Worm (Caenorhabditis elegans): ENCODE measurements around the gene srx-104.

- no peak for TF ChIP-seq him-1 (tag; optimal IDR thresholded peaks at IDR 0.05)
- TF ChIP-seq chd-7 (tag; optimal IDR thresholded peaks at IDR 0.05) = no peak
Observed at ce11 chrII:3699591-3699990, at the start of gene srx-104.

Data from whole organism, young adult.